Worm (Caenorhabditis elegans) whole organism, midembryonic: ENCODE data around the gene F17E9.3.
A peak's percentile ranks its signal among the peaks of the same experiment; 100 is the strongest.

Experiments used
- T22C8.4 ChIP-seq: fragments of 200-800 bp; sonication (Bioruptor generic); IDR thresholded peaks from 2 replicates; pipeline ENCODE4 v1.3.6; 2022; ENCODE audit warnings: missing genetic modification characterization, missing compliant biosample characterization
- cog-1 ChIP-seq: sonication (generic microtip); optimal IDR thresholded peaks from 2 replicates; lab custom pipeline; 2016; ENCODE audit warnings: missing genetic modification characterization, missing compliant biosample characterization
- flt-1 ChIP-seq: fragments of 200-800 bp; sonication (Bioruptor generic); IDR thresholded peaks from 2 replicates; pipeline ENCODE4 v1.3.6; 2022; ENCODE audit warnings: missing genetic modification characterization, missing compliant biosample characterization
- klf-2 ChIP-seq: fragments of 200-800 bp; sonication (Bioruptor generic); conservative IDR thresholded peaks from 2 replicates; pipeline ENCODE4 v1.3.6; 2022; ENCODE audit warnings: missing genetic modification reagents, missing genetic modification characterization, missing compliant biosample characterization
- med-1 ChIP-seq: sonication (generic microtip); optimal IDR thresholded peaks from 2 replicates; lab custom pipeline; 2017; ENCODE audit warnings: missing genetic modification characterization, mild to moderate bottlenecking, missing compliant biosample characterization, antibody characterized with exemption, missing genetic modification reagents; ENCODE audit not compliant: insufficient read depth
- ref-1 ChIP-seq: fragments of 200-800 bp; sonication (Bioruptor generic); conservative IDR thresholded peaks from 2 replicates; pipeline ENCODE4 v1.3.6; 2022; ENCODE audit warnings: missing genetic modification reagents, missing genetic modification characterization, missing compliant biosample characterization
- tab-1 ChIP-seq: fragments of 200-800 bp; sonication (Bioruptor generic); IDR thresholded peaks from 2 replicates; pipeline ENCODE4 v1.3.6; 2022; ENCODE audit warnings: missing genetic modification characterization, missing compliant biosample characterization
- ztf-23 ChIP-seq: fragments of 200-800 bp; sonication (Bioruptor generic); IDR thresholded peaks from 2 replicates; pipeline ENCODE4 v1.3.6; 2022; ENCODE audit warnings: missing genetic modification reagents, missing genetic modification characterization, missing compliant biosample characterization
- ztf-29 ChIP-seq: fragments of 200-800 bp; sonication (Bioruptor generic); IDR thresholded peaks from 2 replicates; pipeline ENCODE4 v1.3.6; 2022; ENCODE audit warnings: missing genetic modification reagents, missing genetic modification characterization, missing compliant biosample characterization

Gene F17E9.3

ce11 chrIV:8333034-8333433 lies 21.6 kb upstream of the F17E9.3 start:
- TF ChIP-seq cog-1 (no peak), T22C8.4 (GFP tag; lab: Robert Waterston, UW) (no peak), tab-1 (GFP tag; lab: Robert Waterston, UW) (no peak), ztf-23 (GFP tag; lab: Robert Waterston, UW) (no peak), flt-1 (no peak), ref-1 (GFP tag; lab: Robert Waterston, UW) (no peak), klf-2 (GFP tag; lab: Robert Waterston, UW) (no peak), med-1 (GFP tag; lab: Kevin White, UChicago) (no peak), ztf-29 (GFP tag; lab: Robert Waterston, UW) (no peak)

- no peak for TF ChIP-seq ref-1 (GFP tag; lab: Robert Waterston, UW)
- no peak for TF ChIP-seq T22C8.4 (GFP tag; lab: Robert Waterston, UW)
- TF ChIP-seq tab-1 (GFP tag; lab: Robert Waterston, UW): no peak
- no peak for TF ChIP-seq klf-2 (GFP tag; lab: Robert Waterston, UW)
- TF ChIP-seq ztf-29 (GFP tag; lab: Robert Waterston, UW): no peak
- TF ChIP-seq med-1 (GFP tag; lab: Kevin White, UChicago): no peak
- TF ChIP-seq cog-1: no peak
- no peak for TF ChIP-seq ztf-23 (GFP tag; lab: Robert Waterston, UW)
- TF ChIP-seq flt-1: no peak
Measured at ce11 chrIV:8333554-8333953, 21.1 kb upstream of the F17E9.3 start.

- no peak for TF ChIP-seq T22C8.4 (GFP tag; lab: Robert Waterston, UW)
- no peak for TF ChIP-seq tab-1 (GFP tag; lab: Robert Waterston, UW)
- no peak for TF ChIP-seq klf-2 (GFP tag; lab: Robert Waterston, UW)
- no peak for TF ChIP-seq cog-1
- no peak for TF ChIP-seq med-1 (GFP tag; lab: Kevin White, UChicago)
- TF ChIP-seq flt-1: no peak
- TF ChIP-seq ztf-23 (GFP tag; lab: Robert Waterston, UW): no peak
- no peak for TF ChIP-seq ztf-29 (GFP tag; lab: Robert Waterston, UW)
- TF ChIP-seq ref-1 (GFP tag; lab: Robert Waterston, UW): no peak
Measured at ce11 chrIV:8333954-8333987, 20.9 kb upstream of the F17E9.3 start, which contains the start of gene his-31. Gene his-31, minus strand, starts transcription at chrIV:8333983.

DNA sequence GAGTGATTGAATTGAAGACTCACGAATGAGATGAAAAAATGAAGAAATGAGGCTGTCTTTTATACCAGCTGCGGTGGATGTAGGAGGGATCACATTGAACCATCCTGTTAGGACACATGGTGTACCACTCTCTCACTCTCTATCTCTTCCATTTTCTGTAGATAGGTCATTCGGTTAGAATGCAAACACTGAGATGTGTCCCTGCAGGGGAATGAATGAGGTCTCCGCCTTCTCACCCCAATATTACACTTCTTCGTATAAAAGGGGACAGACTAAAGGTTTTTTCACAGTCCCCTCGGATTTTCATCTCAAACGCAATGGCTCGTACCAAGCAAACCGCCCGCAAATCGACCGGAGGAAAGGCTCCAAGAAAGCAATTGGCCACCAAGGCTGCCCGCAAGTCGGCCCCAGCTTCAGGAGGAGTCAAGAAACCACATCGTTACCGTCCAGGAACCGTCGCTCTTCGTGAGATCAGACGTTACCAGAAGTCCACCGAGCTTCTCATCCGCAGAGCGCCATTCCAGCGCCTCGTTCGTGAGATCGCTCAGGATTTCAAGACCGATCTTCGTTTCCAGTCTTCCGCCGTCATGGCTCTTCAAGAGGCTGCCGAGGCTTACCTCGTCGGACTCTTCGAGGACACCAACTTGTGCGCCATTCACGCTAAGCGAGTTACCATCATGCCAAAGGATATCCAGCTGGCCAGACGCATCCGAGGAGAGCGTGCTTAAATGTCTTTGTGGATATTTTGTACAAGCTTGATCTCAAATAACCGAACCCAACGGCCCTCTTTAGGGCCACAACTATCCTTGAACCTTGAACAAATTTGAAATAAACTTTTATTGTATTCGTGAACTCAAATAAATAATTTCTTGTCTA lies 20.4 kb upstream of the F17E9.3 start, which contains the start of gene his-32:
Gene his-32 (plus strand): TSS at position 318 of the 876 bp plus-strand sequence.
- TF ChIP-seq ztf-29 (GFP tag; lab: Robert Waterston, UW): peak; percentile 14; the same call in 1 of the 2 replicates
- TF ChIP-seq med-1 (GFP tag; lab: Kevin White, UChicago): no peak
- no peak for TF ChIP-seq klf-2 (GFP tag; lab: Robert Waterston, UW)
- peak; percentile 86 for TF ChIP-seq flt-1
- no peak; the same call in 1 of the 2 replicates for TF ChIP-seq ref-1 (GFP tag; lab: Robert Waterston, UW)
- TF ChIP-seq cog-1: peak; percentile 87

- no peak for TF ChIP-seq med-1 (GFP tag; lab: Kevin White, UChicago)
- no peak for TF ChIP-seq ztf-23 (GFP tag; lab: Robert Waterston, UW)
- TF ChIP-seq flt-1: no peak
- no peak for TF ChIP-seq ref-1 (GFP tag; lab: Robert Waterston, UW)
- no peak for TF ChIP-seq T22C8.4 (GFP tag; lab: Robert Waterston, UW)
- TF ChIP-seq ztf-29 (GFP tag; lab: Robert Waterston, UW): no peak
- TF ChIP-seq klf-2 (GFP tag; lab: Robert Waterston, UW): no peak
Measured at ce11 chrIV:8339636-8340035, 15.0 kb upstream of the F17E9.3 start, which contains the start of gene lgc-6. Gene lgc-6, plus strand, starts transcription at chrIV:8339936.

DNA sequence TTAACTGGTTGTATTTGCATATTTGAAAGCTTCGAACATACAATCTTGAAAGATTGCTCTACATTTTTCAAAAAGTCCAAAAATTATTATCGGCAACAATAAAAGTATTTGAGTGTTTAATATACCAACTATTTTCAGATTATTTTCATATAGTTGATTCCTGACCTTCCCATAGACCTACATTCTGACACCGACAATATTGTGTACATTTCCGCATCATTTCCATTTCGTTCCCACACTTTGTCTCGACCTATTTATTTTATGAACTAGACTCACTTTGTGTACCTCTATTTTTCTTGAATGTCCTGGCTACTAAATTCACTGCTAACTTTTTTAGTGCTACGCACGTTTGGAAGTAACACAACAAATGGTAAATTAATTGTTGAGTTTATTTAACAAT lies 12.3 kb upstream of the F17E9.3 start, which contains the start of gene lgc-5:
Gene lgc-5 (plus strand): TSS at position 301 of the 400 bp plus-strand sequence.
- TF ChIP-seq ref-1 (GFP tag; lab: Robert Waterston, UW) (no peak), cog-1 (no peak), T22C8.4 (GFP tag; lab: Robert Waterston, UW) (no peak), ztf-23 (GFP tag; lab: Robert Waterston, UW) (no peak), med-1 (GFP tag; lab: Kevin White, UChicago) (no peak), klf-2 (GFP tag; lab: Robert Waterston, UW) (no peak), flt-1 (no peak), tab-1 (GFP tag; lab: Robert Waterston, UW) (no peak), ztf-29 (GFP tag; lab: Robert Waterston, UW) (no peak)

DNA sequence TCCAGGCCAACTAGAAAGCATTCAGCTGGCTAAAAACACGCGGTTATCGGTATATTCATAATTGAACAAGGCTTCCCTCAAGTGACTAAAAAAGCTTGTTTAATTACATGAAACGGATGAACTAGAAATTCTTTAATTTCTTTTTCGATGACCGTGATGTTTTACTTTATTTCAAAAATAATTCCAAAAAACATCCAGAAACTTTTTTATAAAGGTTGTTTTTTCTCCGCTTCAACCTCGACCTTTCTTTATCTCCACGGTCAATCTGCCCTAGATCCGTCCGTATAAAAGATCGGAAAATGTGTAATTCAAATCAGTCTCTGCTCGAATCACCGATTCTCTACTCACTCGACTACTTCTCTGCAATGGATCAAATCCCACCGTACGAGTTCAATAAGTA lies 9.2 kb upstream of the F17E9.3 start, which contains the start of gene F17E9.5:
Gene F17E9.5 (plus strand): TSS at position 301 of the 400 bp plus-strand sequence.
- TF ChIP-seq ztf-29 (GFP tag; lab: Robert Waterston, UW) (no peak), T22C8.4 (GFP tag; lab: Robert Waterston, UW) (no peak), klf-2 (GFP tag; lab: Robert Waterston, UW) (no peak), cog-1 (no peak), ref-1 (GFP tag; lab: Robert Waterston, UW) (no peak), tab-1 (GFP tag; lab: Robert Waterston, UW) (no peak), flt-1 (no peak), med-1 (GFP tag; lab: Kevin White, UChicago) (no peak), ztf-23 (GFP tag; lab: Robert Waterston, UW) (no peak)

ce11 chrIV:8347051-8347450 lies 7.6 kb upstream of the F17E9.3 start, which contains the start of the genes F17E9.18 and F17E9.15:
Gene F17E9.18, minus strand, starts transcription at chrIV:8347151.
Gene F17E9.15, plus strand, starts transcription at chrIV:8347418.
- no peak for TF ChIP-seq ref-1 (GFP tag; lab: Robert Waterston, UW)
- TF ChIP-seq cog-1: no peak
- no peak for TF ChIP-seq klf-2 (GFP tag; lab: Robert Waterston, UW)
- no peak for TF ChIP-seq tab-1 (GFP tag; lab: Robert Waterston, UW)
- TF ChIP-seq T22C8.4 (GFP tag; lab: Robert Waterston, UW): no peak
- no peak for TF ChIP-seq flt-1
- TF ChIP-seq med-1 (GFP tag; lab: Kevin White, UChicago): no peak
- no peak for TF ChIP-seq ztf-23 (GFP tag; lab: Robert Waterston, UW)
- TF ChIP-seq ztf-29 (GFP tag; lab: Robert Waterston, UW): no peak

DNA sequence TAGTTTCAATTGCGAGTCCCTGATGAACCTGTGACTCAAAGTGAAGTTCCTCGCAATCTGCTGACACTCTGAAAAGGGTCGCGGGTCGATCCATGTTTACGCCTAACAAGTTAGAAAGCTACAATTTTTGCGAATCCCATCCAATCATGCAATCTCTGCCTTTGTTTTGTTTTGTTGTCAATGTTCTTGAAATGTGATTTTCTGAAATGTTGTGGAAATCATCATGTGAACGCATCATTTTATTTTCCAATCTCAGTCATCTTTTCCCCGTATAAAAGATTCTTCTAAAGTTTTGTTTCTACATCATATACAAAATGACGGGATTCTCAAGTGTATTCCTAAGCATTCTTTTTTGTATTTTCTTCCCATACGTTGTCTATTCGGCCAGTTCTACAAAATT lies 6.6 kb upstream of the F17E9.3 start, which contains the start of gene F17E9.4:
Gene F17E9.4 (plus strand): TSS at position 301 of the 400 bp plus-strand sequence.
- TF ChIP-seq T22C8.4 (GFP tag; lab: Robert Waterston, UW) (no peak), klf-2 (GFP tag; lab: Robert Waterston, UW) (no peak), med-1 (GFP tag; lab: Kevin White, UChicago) (no peak), tab-1 (GFP tag; lab: Robert Waterston, UW) (no peak), ref-1 (GFP tag; lab: Robert Waterston, UW) (no peak), ztf-29 (GFP tag; lab: Robert Waterston, UW) (no peak), cog-1 (no peak), ztf-23 (GFP tag; lab: Robert Waterston, UW) (no peak), flt-1 (no peak)
